Worm (Caenorhabditis elegans) whole organism, mixed stage, embryonic: ENCODE results near the gene fntb-1.

ENCODE experiments used
- M03D4.4 ChIP-seq: sonication (generic microtip); optimal IDR thresholded peaks from 2 replicates; lab custom pipeline; 2017; ENCODE audit warnings: mild to moderate bottlenecking, missing genetic modification characterization, missing compliant biosample characterization
- bed-3 ChIP-seq: fragments of 200-800 bp; sonication (Bioruptor generic); optimal IDR thresholded peaks from 3 replicates; lab custom pipeline; 2018; ENCODE audit warnings: mild to moderate bottlenecking, missing genetic modification characterization, moderate library complexity, missing compliant biosample characterization
- blmp-1 ChIP-seq: fragments of 150-350 bp; optimal IDR thresholded peaks from 2 replicates; lab custom pipeline; 2014; ENCODE audit warnings: missing biosample characterization, missing genetic modification characterization
- ceh-39 ChIP-seq: fragments of 150-350 bp; optimal IDR thresholded peaks from 2 replicates; lab custom pipeline; 2014; ENCODE audit warnings: missing biosample characterization, missing genetic modification characterization
- ceh-43 ChIP-seq: fragments of 200-800 bp; sonication (Bioruptor generic); optimal IDR thresholded peaks from 2 replicates; lab custom pipeline; 2018; ENCODE audit warnings: mild to moderate bottlenecking, missing genetic modification characterization, moderate library complexity, missing compliant biosample characterization
- ceh-83 ChIP-seq: fragments of 200-800 bp; sonication (Bioruptor generic); optimal IDR thresholded peaks from 2 replicates; lab custom pipeline; 2018; ENCODE audit warnings: mild to moderate bottlenecking, missing genetic modification characterization, missing compliant biosample characterization
- ces-1 ChIP-seq: fragments of 150-350 bp; optimal IDR thresholded peaks from 2 replicates; lab custom pipeline; 2014; ENCODE audit warnings: missing biosample characterization, missing genetic modification reagents, missing genetic modification characterization
- cnd-1 ChIP-seq: fragments of 200-800 bp; sonication (Bioruptor generic); optimal IDR thresholded peaks from 2 replicates; lab custom pipeline; 2018; ENCODE audit warnings: mild to moderate bottlenecking, missing genetic modification characterization, missing compliant biosample characterization
- elt-1 ChIP-seq: sonication (generic microtip); optimal IDR thresholded peaks from 2 replicates; lab custom pipeline; 2017; ENCODE audit warnings: missing genetic modification characterization, mild to moderate bottlenecking, missing compliant biosample characterization, antibody characterized with exemption, moderate library complexity, borderline replicate concordance; ENCODE audit not compliant: insufficient read depth
- elt-3 ChIP-seq: fragments of 150-350 bp; optimal IDR thresholded peaks from 2 replicates; lab custom pipeline; 2014; ENCODE audit warnings: missing biosample characterization, missing genetic modification characterization
- flh-1 ChIP-seq: fragments of 200-800 bp; sonication (Bioruptor generic); optimal IDR thresholded peaks from 2 replicates; lab custom pipeline; 2018; ENCODE audit warnings: mild to moderate bottlenecking, missing genetic modification characterization, moderate library complexity, missing compliant biosample characterization
- ham-2 ChIP-seq: fragments of 200-800 bp; sonication (Bioruptor generic); optimal IDR thresholded peaks from 2 replicates; lab custom pipeline; 2018; ENCODE audit warnings: mild to moderate bottlenecking, missing genetic modification characterization, missing compliant biosample characterization
- hlh-1 ChIP-seq: fragments of 150-350 bp; optimal IDR thresholded peaks from 2 replicates; lab custom pipeline; 2014; ENCODE audit warnings: missing biosample characterization, missing genetic modification reagents, missing genetic modification characterization
- lin-13 ChIP-seq: fragments of 150-350 bp; optimal IDR thresholded peaks from 2 replicates; lab custom pipeline; 2014; ENCODE audit warnings: missing biosample characterization, missing genetic modification characterization
- lin-32 ChIP-seq: fragments of 200-800 bp; sonication (Bioruptor generic); optimal IDR thresholded peaks from 2 replicates; lab custom pipeline; 2018; ENCODE audit warnings: mild to moderate bottlenecking, missing genetic modification characterization, missing compliant biosample characterization
- lsy-2 ChIP-seq: fragments of 150-350 bp; optimal IDR thresholded peaks from 2 replicates; lab custom pipeline; 2014; ENCODE audit warnings: missing biosample characterization, missing genetic modification characterization
- mab-5 ChIP-seq: fragments of 150-350 bp; optimal IDR thresholded peaks from 2 replicates; lab custom pipeline; 2014; ENCODE audit warnings: missing biosample characterization, missing genetic modification characterization
- mls-2 ChIP-seq: sonication (generic microtip); optimal IDR thresholded peaks from 2 replicates; lab custom pipeline; 2016; ENCODE audit warnings: mild to moderate bottlenecking, missing genetic modification characterization, moderate library complexity, missing compliant biosample characterization
- nhr-12 ChIP-seq: fragments of 150-350 bp; optimal IDR thresholded peaks from 2 replicates; lab custom pipeline; 2014; ENCODE audit warnings: missing biosample characterization, missing genetic modification characterization
- nhr-2 ChIP-seq: fragments of 150-350 bp; optimal IDR thresholded peaks from 2 replicates; lab custom pipeline; 2014; ENCODE audit warnings: missing biosample characterization, missing genetic modification characterization
- nhr-237 ChIP-seq: fragments of 150-350 bp; optimal IDR thresholded peaks from 2 replicates; lab custom pipeline; 2014; ENCODE audit warnings: missing biosample characterization, missing genetic modification characterization
- nhr-76 ChIP-seq: sonication (generic microtip); optimal IDR thresholded peaks from 2 replicates; lab custom pipeline; 2017; ENCODE audit warnings: missing biosample characterization, missing genetic modification characterization
- pha-4 ChIP-seq: fragments of 150-350 bp; optimal IDR thresholded peaks from 2 replicates; lab custom pipeline; 2018; ENCODE audit warnings: missing biosample characterization, missing genetic modification reagents, missing genetic modification characterization
- sem-2 ChIP-seq: fragments of 200-800 bp; sonication (Bioruptor generic); optimal IDR thresholded peaks from 2 replicates; lab custom pipeline; 2018; ENCODE audit warnings: mild to moderate bottlenecking, missing genetic modification characterization, missing compliant biosample characterization
- snpc-4 ChIP-seq: fragments of 150-350 bp; optimal IDR thresholded peaks from 2 replicates; lab custom pipeline; 2014; ENCODE audit warnings: missing biosample characterization, missing genetic modification characterization
- sptf-1 ChIP-seq: sonication (generic microtip); optimal IDR thresholded peaks from 2 replicates; lab custom pipeline; 2017; ENCODE audit warnings: mild to moderate bottlenecking, missing genetic modification characterization, moderate library complexity, missing compliant biosample characterization
- tbx-8 ChIP-seq: fragments of 200-800 bp; sonication (Bioruptor generic); optimal IDR thresholded peaks from 2 replicates; lab custom pipeline; 2018; ENCODE audit warnings: mild to moderate bottlenecking, missing genetic modification characterization, moderate library complexity, missing compliant biosample characterization
- unc-39 ChIP-seq: fragments of 150-350 bp; optimal IDR thresholded peaks from 2 replicates; lab custom pipeline; 2014; ENCODE audit warnings: missing biosample characterization, missing genetic modification characterization
- zip-8 ChIP-seq: fragments of 150-350 bp; optimal IDR thresholded peaks from 2 replicates; lab custom pipeline; 2014; ENCODE audit warnings: missing biosample characterization, missing genetic modification characterization

The fntb-1 gene

DNA sequence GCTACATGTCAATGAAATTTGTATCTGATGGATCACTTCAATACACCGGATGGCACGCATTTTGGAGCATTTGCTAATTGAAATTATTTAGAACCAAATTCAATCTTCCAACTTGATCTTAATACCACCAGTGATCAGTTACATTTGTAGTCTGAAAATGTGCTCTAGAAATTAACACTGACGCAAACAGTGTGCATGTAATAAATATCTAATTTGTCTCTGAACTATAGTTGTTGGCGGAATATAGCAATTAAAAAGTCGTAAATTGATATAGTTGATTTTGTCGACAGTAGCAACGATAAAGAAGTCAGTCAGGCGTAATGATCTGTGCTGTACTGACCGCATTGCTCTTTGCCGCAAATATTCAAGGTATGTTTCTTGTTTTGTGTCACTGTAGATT, 24.8 kb downstream of the fntb-1 start, which contains the start of gene clec-227:
Gene clec-227 (plus strand): TSS at position 301 of the 400 bp plus-strand sequence.
- TF ChIP-seq lin-32 (GFP tag; lab: Kevin White, UChicago) (no peak), nhr-237 (no peak), ceh-83 (no peak), blmp-1 (tag; lab: Kevin White, UChicago) (no peak), lin-13 (tag; lab: Kevin White, UChicago) (no peak), nhr-76 (no peak), ham-2 (GFP tag; lab: Kevin White, UChicago) (no peak), elt-3 (tag; lab: Kevin White, UChicago) (no peak), ces-1 (GFP tag; lab: Kevin White, UChicago) (no peak), nhr-2 (tag; lab: Kevin White, UChicago) (no peak)

DNA sequence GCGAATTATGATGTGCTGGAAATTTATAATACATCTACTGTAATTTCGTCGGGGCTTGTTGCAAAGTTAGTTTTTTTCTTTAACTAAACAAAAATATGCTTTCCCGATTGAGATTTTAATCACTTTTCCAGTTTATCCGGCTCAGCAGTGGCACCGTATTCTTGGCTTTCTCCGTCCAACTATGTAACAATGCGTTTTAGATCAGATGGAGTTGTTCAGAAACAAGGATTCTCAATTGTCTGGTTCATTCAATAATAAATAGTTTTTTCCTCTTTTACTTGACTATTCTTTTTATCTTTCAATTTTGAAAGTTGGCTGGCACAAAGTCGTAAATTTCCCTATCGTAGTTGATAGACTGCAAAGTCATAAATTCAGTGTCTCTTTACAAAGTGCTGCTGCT, 26.6 kb downstream of the fntb-1 start, which contains the start of gene clec-56:
Gene clec-56 (plus strand): TSS at position 301 of the 400 bp plus-strand sequence.
- TF ChIP-seq cnd-1 = no peak
- TF ChIP-seq zip-8 (tag; lab: Kevin White, UChicago) = no peak
- no peak for TF ChIP-seq mls-2 (tag; lab: Kevin White, UChicago)
- TF ChIP-seq bed-3 = no peak
- TF ChIP-seq mab-5 (tag; lab: Kevin White, UChicago) = no peak
- TF ChIP-seq nhr-76 = no peak
- TF ChIP-seq snpc-4 (tag; lab: Kevin White, UChicago) = no peak
- TF ChIP-seq elt-1 = no peak
- TF ChIP-seq unc-39 (tag; lab: Kevin White, UChicago) = no peak
- no peak for TF ChIP-seq ceh-39
- TF ChIP-seq blmp-1 (tag; lab: Kevin White, UChicago) = no peak

DNA sequence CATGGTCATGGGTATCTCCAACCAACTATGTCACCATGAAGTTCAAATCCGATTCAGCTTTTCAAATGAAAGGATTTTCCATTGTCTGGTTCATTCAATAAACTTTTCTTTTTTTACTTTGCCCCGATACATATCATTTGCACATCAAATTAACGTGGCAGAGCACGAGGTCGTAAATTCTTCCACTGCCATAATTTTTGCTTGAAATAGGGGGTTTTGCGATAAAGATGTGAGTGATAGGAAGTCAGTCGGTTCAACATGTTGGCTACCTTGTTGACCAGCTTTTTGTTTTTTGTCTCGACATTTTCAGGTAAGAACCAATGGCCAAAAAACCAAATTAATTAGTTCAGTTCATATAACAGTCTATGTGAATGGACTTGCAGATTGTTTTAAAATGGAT, 29.2 kb downstream of the fntb-1 start, which contains the start of gene clec-54:
Gene clec-54 (plus strand): TSS at position 224 of the 400 bp plus-strand sequence.
- no peak for TF ChIP-seq ces-1 (GFP tag; lab: Kevin White, UChicago)
- TF ChIP-seq ceh-43 (GFP tag; lab: Kevin White, UChicago) = no peak
- TF ChIP-seq blmp-1 (tag; lab: Kevin White, UChicago) = no peak
- TF ChIP-seq nhr-12 (tag; lab: Kevin White, UChicago) = no peak
- TF ChIP-seq nhr-76 = no peak
- no peak for TF ChIP-seq sem-2 (GFP tag; lab: Kevin White, UChicago)
- no peak for TF ChIP-seq sptf-1
- TF ChIP-seq nhr-2 (tag; lab: Kevin White, UChicago) = no peak
- TF ChIP-seq snpc-4 (tag; lab: Kevin White, UChicago) = no peak

DNA sequence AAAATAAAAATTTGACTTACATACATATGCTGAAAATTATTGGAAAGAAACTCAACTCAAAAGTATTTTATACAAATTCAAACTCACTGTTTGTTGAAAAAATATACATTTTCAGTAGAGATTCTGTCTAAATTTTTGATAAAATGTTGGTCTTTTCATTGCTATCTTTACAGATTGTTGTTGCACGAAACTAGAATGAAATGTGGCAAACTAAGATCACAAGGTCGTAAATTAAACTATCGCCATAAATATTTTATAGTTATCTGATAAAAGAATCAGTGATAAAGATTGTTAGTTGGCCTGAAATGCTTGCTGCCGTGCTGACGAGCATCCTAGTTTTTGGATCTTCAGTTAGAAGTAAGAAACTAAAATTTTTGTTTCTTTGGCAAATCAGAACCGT, 31.5 kb downstream of the fntb-1 start, which contains the start of gene clec-55:
Gene clec-55 (plus strand): TSS at position 301 of the 400 bp plus-strand sequence.
- TF ChIP-seq tbx-8 (no peak), mab-5 (tag; lab: Kevin White, UChicago) (no peak), ces-1 (GFP tag; lab: Kevin White, UChicago) (no peak), pha-4 (tag; lab: Kevin White, UChicago) (no peak), hlh-1 (no peak), elt-1 (no peak), ceh-43 (GFP tag; lab: Kevin White, UChicago) (no peak), elt-3 (tag; lab: Kevin White, UChicago) (no peak), cnd-1 (no peak), lin-13 (tag; lab: Kevin White, UChicago) (no peak), flh-1 (GFP tag; lab: Kevin White, UChicago) (no peak), blmp-1 (tag; lab: Kevin White, UChicago) (no peak), zip-8 (tag; lab: Kevin White, UChicago) (no peak), nhr-2 (tag; lab: Kevin White, UChicago) (no peak), lsy-2 (tag; lab: Kevin White, UChicago) (no peak), M03D4.4 (no peak), nhr-76 (no peak), nhr-237 (no peak), snpc-4 (tag; lab: Kevin White, UChicago) (no peak), ham-2 (GFP tag; lab: Kevin White, UChicago) (no peak)

DNA sequence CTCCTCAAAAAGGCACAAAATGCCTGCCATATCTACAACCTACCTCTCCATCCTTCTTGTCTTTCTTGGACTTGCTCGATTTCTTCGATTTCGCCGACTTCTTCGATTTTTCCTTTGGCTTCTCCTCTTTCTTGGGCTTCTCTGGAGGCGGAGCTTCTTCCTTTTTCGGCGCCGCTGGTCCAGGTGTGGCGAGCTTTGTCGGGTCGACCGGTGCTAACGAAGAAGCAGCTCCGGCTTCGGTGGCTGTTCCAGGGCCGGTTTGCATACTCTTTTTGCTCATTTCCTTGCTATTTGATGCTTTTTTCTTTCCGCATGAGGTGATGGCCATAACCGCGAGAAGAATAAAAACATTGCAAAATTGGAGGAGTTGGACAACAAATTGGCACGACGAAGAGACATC, 33.1 kb downstream of the fntb-1 start:
- no peak for TF ChIP-seq tbx-8
- no peak for TF ChIP-seq blmp-1 (tag; lab: Kevin White, UChicago)
- no peak for TF ChIP-seq nhr-76
- TF ChIP-seq flh-1 (GFP tag; lab: Kevin White, UChicago) = no peak
- no peak for TF ChIP-seq unc-39 (tag; lab: Kevin White, UChicago)
- TF ChIP-seq ceh-43 (GFP tag; lab: Kevin White, UChicago) = no peak
- no peak for TF ChIP-seq sptf-1
